Worm (Caenorhabditis elegans) whole organism, L3 larva: ENCODE results near the gene F21C10.5.

Source experiments
- aly-2 ChIP-seq: fragments of 150-350 bp; optimal IDR thresholded peaks from 2 replicates; lab custom pipeline; 2014; ENCODE audit warnings: missing biosample characterization, missing genetic modification characterization
- ceh-28 ChIP-seq: fragments of 150-350 bp; optimal IDR thresholded peaks from 2 replicates; lab custom pipeline; 2014; ENCODE audit warnings: missing biosample characterization, missing genetic modification reagents, missing genetic modification characterization
- ceh-9 ChIP-seq: sonication (generic microtip); optimal IDR thresholded peaks from 2 replicates; lab custom pipeline; 2018; ENCODE audit warnings: missing biosample characterization, missing genetic modification characterization
- daf-12 ChIP-seq: fragments of 150-350 bp; optimal IDR thresholded peaks from 2 replicates; lab custom pipeline; 2014; ENCODE audit warnings: missing biosample characterization, missing genetic modification reagents, missing genetic modification characterization
- egl-5 ChIP-seq: fragments of 150-350 bp; optimal IDR thresholded peaks from 2 replicates; lab custom pipeline; 2017; ENCODE audit warnings: missing biosample characterization, missing genetic modification reagents, missing genetic modification characterization, inconsistent platforms
- elt-1 ChIP-seq: fragments of 150-350 bp; optimal IDR thresholded peaks from 2 replicates; lab custom pipeline; 2014; ENCODE audit warnings: missing biosample characterization, missing genetic modification characterization
- elt-2 ChIP-seq: sonication (generic microtip); optimal IDR thresholded peaks from 2 replicates; lab custom pipeline; 2016; ENCODE audit warnings: missing genetic modification reagents, mild to moderate bottlenecking, missing genetic modification characterization, missing compliant biosample characterization
- eor-1 ChIP-seq, 2 experiments: fragments of 150-350 bp; optimal IDR thresholded peaks; 2 replicates each; lab custom pipeline; 2014 to 2018; ENCODE audit warnings: missing biosample characterization in 2 of 2, missing genetic modification characterization in 2 of 2
- fkh-10 ChIP-seq: sonication (generic microtip); optimal IDR thresholded peaks from 2 replicates; lab custom pipeline; 2017; ENCODE audit warnings: missing biosample characterization, missing genetic modification reagents, missing genetic modification characterization
- fkh-2 ChIP-seq: fragments of 150-350 bp; optimal IDR thresholded peaks from 2 replicates; lab custom pipeline; 2014; ENCODE audit warnings: missing biosample characterization, missing genetic modification reagents, missing genetic modification characterization
- hmg-11 ChIP-seq: sonication (generic microtip); optimal IDR thresholded peaks from 2 replicates; lab custom pipeline; 2016; ENCODE audit warnings: missing genetic modification characterization, missing compliant biosample characterization
- jun-1 ChIP-seq: fragments of 150-350 bp; optimal IDR thresholded peaks from 2 replicates; lab custom pipeline; 2014; ENCODE audit warnings: missing biosample characterization, missing genetic modification reagents, missing genetic modification characterization
- lin-15B ChIP-seq: fragments of 150-350 bp; optimal IDR thresholded peaks from 2 replicates; lab custom pipeline; 2014; ENCODE audit warnings: missing biosample characterization, missing genetic modification characterization
- lin-39 ChIP-seq: fragments of 150-350 bp; optimal IDR thresholded peaks from 2 replicates; lab custom pipeline; 2018; ENCODE audit warnings: missing biosample characterization, missing genetic modification reagents, missing genetic modification characterization
- lsy-12 ChIP-seq: sonication (generic microtip); optimal IDR thresholded peaks from 2 replicates; lab custom pipeline; 2016; ENCODE audit warnings: mild to moderate bottlenecking, missing genetic modification characterization, missing compliant biosample characterization
- nfya-1 ChIP-seq: sonication (generic microtip); optimal IDR thresholded peaks from 2 replicates; lab custom pipeline; 2017; ENCODE audit warnings: missing genetic modification characterization, mild to moderate bottlenecking, missing compliant biosample characterization, antibody characterized with exemption, moderate library complexity; ENCODE audit not compliant: insufficient read depth
- nhr-11 ChIP-seq: fragments of 150-350 bp; optimal IDR thresholded peaks from 2 replicates; lab custom pipeline; 2014; ENCODE audit warnings: missing biosample characterization, missing genetic modification characterization
- nhr-23 ChIP-seq: fragments of 150-350 bp; optimal IDR thresholded peaks from 2 replicates; lab custom pipeline; 2014; ENCODE audit warnings: missing biosample characterization, missing genetic modification reagents, missing genetic modification characterization
- nhr-237 ChIP-seq: fragments of 150-350 bp; optimal IDR thresholded peaks from 2 replicates; lab custom pipeline; 2014; ENCODE audit warnings: missing biosample characterization, missing genetic modification characterization
- nhr-25 ChIP-seq: sonication (generic microtip); optimal IDR thresholded peaks from 2 replicates; lab custom pipeline; 2017; ENCODE audit warnings: missing biosample characterization, missing genetic modification characterization
- nhr-43 ChIP-seq: sonication (generic microtip); optimal IDR thresholded peaks from 2 replicates; lab custom pipeline; 2016; ENCODE audit warnings: mild to moderate bottlenecking, missing genetic modification characterization, missing compliant biosample characterization; ENCODE audit not compliant: poor library complexity, severe bottlenecking
- nhr-67 ChIP-seq: fragments of 150-350 bp; optimal IDR thresholded peaks from 2 replicates; lab custom pipeline; 2014; ENCODE audit warnings: missing biosample characterization, missing genetic modification characterization
- nhr-76 ChIP-seq: fragments of 150-350 bp; sonication (generic microtip); optimal IDR thresholded peaks from 5 replicates; lab custom pipeline; 2014; ENCODE audit warnings: missing biosample characterization, missing genetic modification characterization
- pqm-1 ChIP-seq: fragments of 150-350 bp; optimal IDR thresholded peaks from 2 replicates; lab custom pipeline; 2017; ENCODE audit warnings: missing biosample characterization, missing genetic modification characterization, inconsistent platforms
- snpc-4 ChIP-seq: fragments of 150-350 bp; optimal IDR thresholded peaks from 2 replicates; lab custom pipeline; 2014; ENCODE audit warnings: missing biosample characterization, missing genetic modification characterization
- tbx-2 ChIP-seq: sonication (generic microtip); optimal IDR thresholded peaks from 2 replicates; lab custom pipeline; 2016; ENCODE audit warnings: mild to moderate bottlenecking, missing genetic modification characterization, missing compliant biosample characterization
- unc-39 ChIP-seq: sonication (generic microtip); optimal IDR thresholded peaks from 4 replicates; lab custom pipeline; 2017; ENCODE audit warnings: missing biosample characterization, missing genetic modification characterization
- unc-62 ChIP-seq: fragments of 150-350 bp; sonication (generic microtip); optimal IDR thresholded peaks from 4 replicates; lab custom pipeline; 2014; ENCODE audit warnings: missing biosample characterization, missing genetic modification reagents, missing genetic modification characterization
- zag-1 ChIP-seq: fragments of 150-350 bp; optimal IDR thresholded peaks from 2 replicates; lab custom pipeline; 2014; ENCODE audit warnings: missing biosample characterization, missing genetic modification characterization
- ztf-4 ChIP-seq: fragments of 150-350 bp; optimal IDR thresholded peaks from 2 replicates; lab custom pipeline; 2014; ENCODE audit warnings: missing biosample characterization, missing genetic modification characterization

Gene F21C10.5

ce11 chrV:9130766-9131165 lies 5.3 kb downstream of the F21C10.5 start, which contains the start of gene F21C10.19:
TSS of gene F21C10.19 (plus strand) at chrV:9131066.
- TF ChIP-seq hmg-11 (tag; lab: Kevin White, UChicago) (no peak), fkh-2 (tag; lab: Kevin White, UChicago) (no peak), aly-2 (tag; lab: Kevin White, UChicago) (no peak)

- no peak for TF ChIP-seq nhr-76 (tag; lab: Kevin White, UChicago)
- TF ChIP-seq nhr-25 (tag; lab: Kevin White, UChicago): no peak
- TF ChIP-seq elt-2 (tag; lab: Kevin White, UChicago): no peak
- TF ChIP-seq hmg-11 (tag; lab: Kevin White, UChicago): no peak
- TF ChIP-seq snpc-4 (tag; lab: Kevin White, UChicago): no peak
- no peak for TF ChIP-seq nhr-23 (tag; lab: Kevin White, UChicago)
- TF ChIP-seq, all 47 proteins: peak for 0
Measured at ce11 chrV:9132043-9132442, 6.6 kb downstream of the F21C10.5 start, which contains the start of gene F21C10.1. TSS of gene F21C10.1 (plus strand) at chrV:9132343.

ce11 chrV:9133950-9134349 lies 8.5 kb downstream of the F21C10.5 start, which contains the start of gene B0222.1:
TSS of gene B0222.1 (plus strand) at chrV:9134255.
- TF ChIP-seq nhr-237 (tag; lab: Kevin White, UChicago): no peak
- TF ChIP-seq nhr-11 (tag; lab: Kevin White, UChicago): peak; percentile 3

ce11 chrV:9137618-9138017 lies 12.2 kb downstream of the F21C10.5 start, which contains the start of gene pitr-2:
TSS of gene pitr-2 (minus strand) at chrV:9137718.
- TF ChIP-seq hmg-11 (tag; lab: Kevin White, UChicago) (no peak), nfya-1 (tag; lab: Kevin White, UChicago) (no peak)

ce11 chrV:9141297-9141696 lies 15.9 kb downstream of the F21C10.5 start, which contains the start of gene pitr-3:
TSS of gene pitr-3 (minus strand) at chrV:9141397.
- TF ChIP-seq fkh-10 (no peak), lsy-12 (tag; lab: Kevin White, UChicago) (no peak), hmg-11 (tag; lab: Kevin White, UChicago) (no peak), lin-39 (tag; lab: Kevin White, UChicago) (no peak), unc-39 (tag; lab: Kevin White, UChicago) (no peak), ceh-9 (tag; lab: Kevin White, UChicago) (no peak), jun-1 (no peak), lin-15B (tag; lab: Kevin White, UChicago) (no peak), aly-2 (tag; lab: Kevin White, UChicago) (no peak), nhr-237 (tag; lab: Kevin White, UChicago) (no peak), snpc-4 (tag; lab: Kevin White, UChicago) (no peak)

- TF ChIP-seq nhr-23 (tag; lab: Kevin White, UChicago): peak; percentile 5
- peak; percentile 25 for TF ChIP-seq nhr-25 (tag; lab: Kevin White, UChicago)
- no peak for TF ChIP-seq nhr-67 (tag; lab: Kevin White, UChicago)
Measured at ce11 chrV:9143896-9144295, 18.5 kb downstream of the F21C10.5 start.

- TF ChIP-seq pqm-1 (tag; lab: Kevin White, UChicago) (peak; percentile 13), nhr-67 (tag; lab: Kevin White, UChicago) (no peak), ceh-9 (tag; lab: Kevin White, UChicago) (no peak), elt-2 (tag; lab: Kevin White, UChicago) (peak; percentile 68), nhr-76 (tag; lab: Kevin White, UChicago) (no peak)
Measured at ce11 chrV:9146196-9146595, 20.8 kb downstream of the F21C10.5 start.

ce11 chrV:9146849-9147557 lies 21.6 kb downstream of the F21C10.5 start, which contains the start of gene spl-2:
TSS of gene spl-2 (minus strand) at chrV:9146899.
- TF ChIP-seq tbx-2 (tag; lab: Kevin White, UChicago) (no peak), ztf-4 (tag; lab: Kevin White, UChicago) (no peak), zag-1 (no peak), elt-2 (tag; lab: Kevin White, UChicago) (peak; percentile 34), elt-1 (tag; lab: Kevin White, UChicago) (peak; percentile 51), daf-12 (no peak), nfya-1 (tag; lab: Kevin White, UChicago) (peak; percentile 6), lin-39 (tag; lab: Kevin White, UChicago) (no peak), nhr-43 (tag; lab: Kevin White, UChicago) (peak; percentile 76), nhr-25 (tag; lab: Kevin White, UChicago) (peak; percentile 67), nhr-23 (tag; lab: Kevin White, UChicago) (peak; percentile 47), hmg-11 (tag; lab: Kevin White, UChicago) (no peak), ceh-28 (tag; lab: Kevin White, UChicago) (no peak), eor-1 (tag; optimal IDR thresholded peaks at IDR 0.05; lab: Kevin White, UChicago) (no peak), egl-5 (tag; lab: Kevin White, UChicago) (no peak), unc-62 (GFP tag; lab: Kevin White, UChicago) (no peak)
